Worm (Caenorhabditis elegans): ENCODE measurements around the gene fipr-2.

Gene fipr-2

DNA sequence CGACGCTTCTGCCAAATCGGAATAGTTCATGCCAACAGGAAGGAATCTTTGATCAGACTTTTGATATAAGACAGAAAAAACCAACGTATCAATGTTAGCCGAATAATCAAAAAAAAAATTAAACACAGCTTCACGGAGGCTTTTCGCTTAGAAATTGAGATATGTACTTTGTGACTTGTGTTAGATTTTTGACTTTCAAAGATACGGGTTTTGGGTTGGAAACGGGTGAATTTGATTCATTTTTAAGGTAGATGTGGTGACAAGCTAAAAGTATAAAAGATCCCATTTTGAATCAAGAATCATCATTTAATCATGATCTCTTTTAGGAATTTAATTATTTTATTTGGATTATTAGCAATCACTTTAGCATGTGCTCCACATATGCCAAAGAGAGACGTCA lies 37.2 kb downstream of the fipr-2 start, which contains the start of gene K01D12.8:
TSS of gene K01D12.8 (plus strand) at position 301 of the 400 bp plus-strand sequence.
- TF ChIP-seq nhr-77 (tag; optimal IDR thresholded peaks at IDR 0.05): no peak
- no peak for TF ChIP-seq ZK546.5 (tag; optimal IDR thresholded peaks at IDR 0.05)
- TF ChIP-seq nhr-129 (tag; optimal IDR thresholded peaks at IDR 0.05): no peak

DNA sequence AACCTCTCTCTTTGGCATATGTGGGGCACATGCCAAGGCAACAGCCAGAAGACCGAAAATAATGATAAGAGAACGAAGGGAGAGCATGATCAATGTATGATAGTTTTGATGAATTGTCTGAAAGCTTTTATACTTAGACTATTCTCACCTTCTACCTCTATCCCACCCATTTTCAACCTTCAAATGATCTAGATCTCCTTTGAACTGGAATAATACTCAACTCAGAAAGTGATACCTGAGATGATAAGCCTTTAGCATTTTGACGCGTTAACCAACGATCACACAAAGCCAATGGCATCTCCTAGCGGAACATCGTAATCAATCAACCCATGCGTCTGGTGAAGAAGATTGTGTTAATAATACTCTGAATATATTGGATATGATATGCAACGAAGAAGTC lies 39.4 kb downstream of the fipr-2 start, which contains the start of gene K01D12.9:
TSS of gene K01D12.9 (minus strand) at position 101 of the 400 bp plus-strand sequence.
- TF ChIP-seq alr-1 (tag; optimal IDR thresholded peaks at IDR 0.05) (no peak), lsy-2 (tag; optimal IDR thresholded peaks at IDR 0.05) (no peak), nhr-23 (tag; optimal IDR thresholded peaks at IDR 0.05) (no peak), fos-1 (tag; optimal IDR thresholded peaks at IDR 0.05) (no peak), lin-11 (tag; optimal IDR thresholded peaks at IDR 0.05) (no peak), nhr-6 (tag; optimal IDR thresholded peaks at IDR 0.05) (no peak), lin-13 (GFP tag; optimal IDR thresholded peaks at IDR 0.05) (no peak), mab-5 (tag; optimal IDR thresholded peaks at IDR 0.05) (no peak)

DNA sequence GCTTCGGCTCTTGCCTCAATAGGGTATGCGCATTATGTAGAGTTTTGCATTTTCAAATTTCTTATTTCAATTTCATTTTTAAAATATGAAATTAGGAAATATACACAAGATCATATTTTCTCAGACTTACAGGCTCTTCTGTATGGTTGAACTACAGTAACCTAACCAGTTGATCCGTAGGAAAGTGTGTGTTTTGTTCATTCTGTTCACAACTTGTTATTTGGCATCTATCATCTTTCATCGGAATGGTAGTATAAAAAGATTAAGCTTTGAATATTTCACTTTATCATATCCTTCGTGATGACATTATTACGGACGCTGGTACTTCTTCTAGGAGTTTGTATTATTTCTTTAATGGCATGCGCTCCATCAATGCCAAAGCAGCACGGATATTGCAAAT lies 40.8 kb downstream of the fipr-2 start, which contains the start of gene K01D12.10:
TSS of gene K01D12.10 (plus strand) at position 301 of the 400 bp plus-strand sequence.
- TF ChIP-seq lin-39 (tag; optimal IDR thresholded peaks at IDR 0.05) (no peak), ceh-16 (tag; optimal IDR thresholded peaks at IDR 0.05) (no peak), nhr-237 (tag; optimal IDR thresholded peaks at IDR 0.05) (no peak), ztf-1 (GFP tag; conservative IDR thresholded peaks at IDR 0.05) (no peak), lsy-2 (tag; optimal IDR thresholded peaks at IDR 0.05) (no peak), nhr-77 (tag; optimal IDR thresholded peaks at IDR 0.05) (no peak), unc-55 (GFP tag; optimal IDR thresholded peaks at IDR 0.05) (no peak), ama-1 (optimal IDR thresholded peaks at IDR 0.05) (no peak), nhr-21 (tag; optimal IDR thresholded peaks at IDR 0.05) (no peak)

DNA sequence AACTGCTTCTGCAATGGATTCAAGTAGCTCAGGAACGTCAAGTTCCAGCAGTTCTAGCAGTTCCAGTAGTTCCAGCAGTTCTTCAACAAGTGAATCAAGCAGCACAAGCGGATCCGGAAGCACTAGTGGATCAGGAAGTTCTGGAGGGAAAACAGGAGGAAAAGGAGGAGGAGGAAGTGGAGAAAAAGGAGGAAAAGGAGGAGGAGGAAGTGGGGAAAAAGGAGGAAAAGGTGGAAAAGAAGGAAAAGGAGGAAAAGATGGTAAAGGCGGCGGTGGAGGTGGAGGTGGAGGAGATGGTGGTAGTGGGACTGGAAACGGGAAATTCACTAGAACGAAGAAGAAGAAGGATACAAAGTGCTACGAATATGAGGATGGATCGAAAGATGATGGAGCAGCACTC lies 41.4 kb downstream of the fipr-2 start:
- TF ChIP-seq nhr-25 (tag; optimal IDR thresholded peaks at IDR 0.05): no peak
- TF ChIP-seq skn-1 (tag; optimal IDR thresholded peaks at IDR 0.05): no peak
- no peak for TF ChIP-seq snpc-4 (tag; optimal IDR thresholded peaks at IDR 0.05)
- no peak for TF ChIP-seq sma-9 (GFP tag; optimal IDR thresholded peaks at IDR 0.05)
- no peak for TF ChIP-seq sma-9 (tag; optimal IDR thresholded peaks at IDR 0.05)
- no peak for TF ChIP-seq ztf-4 (tag; optimal IDR thresholded peaks at IDR 0.05)
- no peak for TF ChIP-seq lin-13 (GFP tag; optimal IDR thresholded peaks at IDR 0.05)
- TF ChIP-seq peb-1 (tag; optimal IDR thresholded peaks at IDR 0.05): no peak
- TF ChIP-seq nhr-129 (tag; optimal IDR thresholded peaks at IDR 0.05): no peak
- no peak for TF ChIP-seq alr-1 (tag; optimal IDR thresholded peaks at IDR 0.05)
- TF ChIP-seq lin-39 (tag; optimal IDR thresholded peaks at IDR 0.05): no peak
- TF ChIP-seq elt-3 (tag; optimal IDR thresholded peaks at IDR 0.05): no peak
- TF ChIP-seq mbf-1 (tag; optimal IDR thresholded peaks at IDR 0.05): no peak
- TF ChIP-seq egl-27 (tag; optimal IDR thresholded peaks at IDR 0.05): no peak
- no peak for TF ChIP-seq F13H6.1 (tag; optimal IDR thresholded peaks at IDR 0.05)
- TF ChIP-seq lin-11 (tag; optimal IDR thresholded peaks at IDR 0.05): no peak

DNA sequence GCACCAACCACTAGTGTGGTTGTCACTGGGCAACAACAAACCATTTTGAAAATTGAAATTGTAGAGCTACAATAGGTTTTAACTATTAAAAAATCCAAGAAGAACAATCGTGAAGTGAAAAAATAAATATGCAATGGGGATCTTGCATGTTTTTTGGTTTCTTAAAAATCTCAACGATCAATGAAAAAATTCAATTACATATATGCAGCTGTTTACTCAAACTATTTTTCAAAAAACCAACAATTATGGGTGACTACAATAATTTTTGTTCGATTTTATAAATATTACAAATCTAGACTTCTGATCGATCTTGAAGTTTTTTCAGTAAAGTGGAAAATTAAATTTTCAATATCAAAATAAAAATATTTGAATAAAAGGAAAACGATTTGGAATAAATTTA lies 43.4 kb downstream of the fipr-2 start, which contains the start of gene cdr-4:
TSS of gene cdr-4 (minus strand) at position 101 of the 400 bp plus-strand sequence.
- TF ChIP-seq aly-2 (tag; optimal IDR thresholded peaks at IDR 0.05) (no peak), nhr-77 (tag; optimal IDR thresholded peaks at IDR 0.05) (no peak), lsy-2 (tag; optimal IDR thresholded peaks at IDR 0.05) (no peak), mdl-1 (tag; optimal IDR thresholded peaks at IDR 0.05) (no peak)

DNA sequence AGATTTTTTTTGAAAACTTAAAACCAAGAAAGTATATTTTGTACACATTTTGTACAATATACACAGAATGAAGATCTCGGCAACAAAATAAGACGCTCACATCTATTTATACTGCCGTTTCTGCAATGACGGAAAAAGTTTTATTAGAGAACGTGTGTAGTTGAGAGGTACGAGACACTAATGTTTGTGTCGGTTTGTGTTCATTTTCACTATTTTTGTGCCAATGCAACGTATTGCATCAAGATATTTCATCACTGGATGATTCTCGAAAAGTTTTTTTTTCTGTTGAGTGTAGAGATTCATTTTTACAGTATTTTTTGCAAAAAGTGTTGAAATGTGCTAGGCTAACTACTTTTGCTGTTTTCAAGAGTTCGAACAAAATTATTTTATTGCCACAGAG lies 43.8 kb downstream of the fipr-2 start:
- TF ChIP-seq lsy-2 (tag; optimal IDR thresholded peaks at IDR 0.05) (peak in 1 of 2 experiments; percentile 48), nhr-25 (tag; optimal IDR thresholded peaks at IDR 0.05) (no peak), F13H6.1 (tag; optimal IDR thresholded peaks at IDR 0.05) (no peak), sma-9 (GFP tag; optimal IDR thresholded peaks at IDR 0.05) (peak; percentile 51), sma-9 (tag; optimal IDR thresholded peaks at IDR 0.05) (no peak), nhr-11 (tag; optimal IDR thresholded peaks at IDR 0.05) (no peak), nhr-129 (tag; optimal IDR thresholded peaks at IDR 0.05) (peak; percentile 83), C34F6.9 (tag; optimal IDR thresholded peaks at IDR 0.05) (peak; percentile 37), gmeb-1 (tag; optimal IDR thresholded peaks at IDR 0.05) (peak; percentile 7), nhr-21 (tag; optimal IDR thresholded peaks at IDR 0.05) (no peak), lin-39 (tag; optimal IDR thresholded peaks at IDR 0.05) (no peak), unc-55 (GFP tag; optimal IDR thresholded peaks at IDR 0.05) (peak; percentile 53), mbf-1 (tag; optimal IDR thresholded peaks at IDR 0.05) (no peak), mdl-1 (tag; optimal IDR thresholded peaks at IDR 0.05) (no peak), fos-1 (tag; optimal IDR thresholded peaks at IDR 0.05) (peak; percentile 44)
